Fruit fly (Drosophila melanogaster) whole organism, embryonic: ENCODE measurements around the gene Srg3.
A peak's percentile ranks its signal among the peaks of the same experiment; 100 is the strongest.

Experiments
- ATbp ChIP-seq: fragments of 200-800 bp; sonication (Bioruptor generic); optimal IDR thresholded peaks from 2 replicates; lab custom pipeline; 2017; ENCODE audit warnings: missing biosample characterization, mild to moderate bottlenecking, missing genetic modification characterization, missing genetic modification reagents
- Asciz ChIP-seq: fragments of 200-800 bp; sonication (Bioruptor generic); optimal IDR thresholded peaks from 2 replicates; lab custom pipeline; 2017; ENCODE audit warnings: missing biosample characterization, mild to moderate bottlenecking, missing genetic modification characterization, missing genetic modification reagents
- B-H1 ChIP-seq: fragments of 200-800 bp; sonication (Bioruptor generic); IDR thresholded peaks from 3 replicates; pipeline ENCODE4 v1.3.6; 2022; ENCODE audit warnings: missing biosample characterization, missing genetic modification characterization
- Bdp1 ChIP-seq: fragments of 200-800 bp; sonication (Bioruptor generic); optimal IDR thresholded peaks from 3 replicates; lab custom pipeline; 2016; ENCODE audit warnings: missing biosample characterization, missing genetic modification characterization
- CG10267 ChIP-seq: fragments of 200-800 bp; sonication (Bioruptor generic); optimal IDR thresholded peaks from 2 replicates; lab custom pipeline; 2018; ENCODE audit warnings: missing biosample characterization, mild to moderate bottlenecking, missing genetic modification characterization, moderate library complexity
- CG11560 ChIP-seq: fragments of 200-800 bp; sonication (Bioruptor generic); IDR thresholded peaks from 3 replicates; pipeline ENCODE4 v1.3.6; 2022; ENCODE audit warnings: missing biosample characterization, missing genetic modification characterization
- CG12155 ChIP-seq: fragments of 200-800 bp; sonication (Bioruptor generic); optimal IDR thresholded peaks from 3 replicates; lab custom pipeline; 2016; ENCODE audit warnings: missing biosample characterization, missing genetic modification characterization
- CG12769 ChIP-seq: fragments of 200-800 bp; sonication (Bioruptor generic); optimal IDR thresholded peaks from 2 replicates; lab custom pipeline; 2019; ENCODE audit warnings: missing biosample characterization, mild to moderate bottlenecking, missing genetic modification characterization, moderate library complexity
- CG1647 ChIP-seq: fragments of 200-800 bp; sonication (Bioruptor generic); optimal IDR thresholded peaks from 3 replicates; lab custom pipeline; 2016; ENCODE audit warnings: missing biosample characterization, missing genetic modification characterization
- CG17186 ChIP-seq: fragments of 200-800 bp; sonication (Bioruptor generic); optimal IDR thresholded peaks from 3 replicates; lab custom pipeline; 2017; ENCODE audit warnings: missing biosample characterization, missing genetic modification reagents, missing genetic modification characterization
- CG1832 ChIP-seq: fragments of 200-800 bp; sonication (Bioruptor generic); optimal IDR thresholded peaks from 2 replicates; lab custom pipeline; 2017; ENCODE audit warnings: missing biosample characterization, mild to moderate bottlenecking, missing genetic modification characterization, inconsistent platforms
- CG2120 ChIP-seq: fragments of 200-800 bp; sonication (Bioruptor generic); optimal IDR thresholded peaks from 3 replicates; lab custom pipeline; 2016; ENCODE audit warnings: missing biosample characterization, missing genetic modification characterization
- CG2202 ChIP-seq: fragments of 200-800 bp; sonication (Bioruptor generic); optimal IDR thresholded peaks from 2 replicates; lab custom pipeline; 2018; ENCODE audit warnings: missing biosample characterization, mild to moderate bottlenecking, missing genetic modification characterization
- CG2889 ChIP-seq: fragments of 200-800 bp; sonication (Bioruptor generic); IDR thresholded peaks from 3 replicates; pipeline ENCODE4 v1.3.6; 2022; ENCODE audit warnings: missing biosample characterization, missing genetic modification characterization
- CG31224 ChIP-seq: fragments of 200-800 bp; sonication (Bioruptor generic); IDR thresholded peaks from 2 replicates; pipeline ENCODE4 v1.3.6; 2022; ENCODE audit warnings: missing biosample characterization, missing genetic modification characterization
- CG32772 ChIP-seq: fragments of 200-800 bp; sonication (Bioruptor generic); IDR thresholded peaks from 2 replicates; pipeline ENCODE4 v1.3.6; 2022; ENCODE audit warnings: missing biosample characterization, missing genetic modification characterization
- CG4404 ChIP-seq: fragments of 200-800 bp; sonication (Bioruptor generic); IDR thresholded peaks from 2 replicates; pipeline ENCODE4 v1.3.6; 2022; ENCODE audit warnings: missing biosample characterization, missing genetic modification characterization
- CG7357 ChIP-seq: fragments of 200-800 bp; sonication (Bioruptor generic); IDR thresholded peaks from 3 replicates; pipeline ENCODE4 v1.3.6; 2022; ENCODE audit warnings: missing biosample characterization, missing genetic modification characterization
- CG7963 ChIP-seq: fragments of 200-800 bp; sonication (Bioruptor generic); IDR thresholded peaks from 3 replicates; pipeline ENCODE4 v1.3.6; 2022; ENCODE audit warnings: missing biosample characterization, missing genetic modification characterization; ENCODE audit not compliant: partially characterized antibody
- CG7987 ChIP-seq: fragments of 200-800 bp; sonication (Bioruptor generic); optimal IDR thresholded peaks from 2 replicates; lab custom pipeline; 2018; ENCODE audit warnings: missing biosample characterization, mild to moderate bottlenecking, missing genetic modification characterization, moderate library complexity
- CG8478 ChIP-seq: fragments of >200 bp; optimal IDR thresholded peaks from 2 replicates; lab custom pipeline; 2018
- CG9817 ChIP-seq: fragments of 200-800 bp; sonication (Bioruptor generic); optimal IDR thresholded peaks from 2 replicates; lab custom pipeline; 2018; ENCODE audit warnings: missing biosample characterization, mild to moderate bottlenecking, missing genetic modification characterization, moderate library complexity
- CG9932 ChIP-seq: fragments of 200-800 bp; sonication (Bioruptor generic); IDR thresholded peaks from 2 replicates; pipeline ENCODE4 v1.3.6; 2022; ENCODE audit warnings: missing biosample characterization, missing genetic modification characterization
- Chrac-16 ChIP-seq: fragments of 200-800 bp; sonication (Bioruptor generic); optimal IDR thresholded peaks from 3 replicates; lab custom pipeline; 2016; ENCODE audit warnings: missing biosample characterization, missing genetic modification characterization
- Dbx ChIP-seq: fragments of 200-800 bp; sonication (Bioruptor generic); IDR thresholded peaks from 3 replicates; pipeline ENCODE4 v1.3.6; 2022; ENCODE audit warnings: missing biosample characterization, missing genetic modification characterization
- Dll ChIP-seq: fragments of 200-800 bp; sonication (Bioruptor generic); IDR thresholded peaks from 4 replicates; pipeline ENCODE4 v1.3.6; 2022; ENCODE audit warnings: missing biosample characterization, missing genetic modification characterization; ENCODE audit not compliant: partially characterized antibody
- Dp ChIP-seq: fragments of 200-800 bp; sonication (Bioruptor generic); optimal IDR thresholded peaks from 2 replicates; lab custom pipeline; 2018; ENCODE audit warnings: missing biosample characterization, mild to moderate bottlenecking, missing genetic modification characterization, moderate library complexity
- Elba2 ChIP-seq: fragments of 200-800 bp; sonication (Bioruptor generic); optimal IDR thresholded peaks from 3 replicates; lab custom pipeline; 2016; ENCODE audit warnings: missing biosample characterization, missing genetic modification characterization
- HLHmδ ChIP-seq: fragments of 200-800 bp; sonication (Bioruptor generic); optimal IDR thresholded peaks from 2 replicates; lab custom pipeline; 2018; ENCODE audit warnings: missing biosample characterization, mild to moderate bottlenecking, missing genetic modification characterization, moderate library complexity
- Max ChIP-seq: fragments of 200-800 bp; sonication (Bioruptor generic); optimal IDR thresholded peaks from 2 replicates; lab custom pipeline; 2016; ENCODE audit warnings: missing biosample characterization, mild to moderate bottlenecking, missing genetic modification characterization
- Med ChIP-seq: fragments of 200-800 bp; sonication (Bioruptor generic); peaks from one replicate; lab custom pipeline; 2016; ENCODE audit warnings: missing biosample characterization, missing genetic modification characterization, mild to moderate bottlenecking, inconsistent platforms, moderate library complexity
- NfI ChIP-seq: fragments of 200-800 bp; sonication (Bioruptor generic); optimal IDR thresholded peaks from 3 replicates; lab custom pipeline; 2018; ENCODE audit warnings: missing biosample characterization, mild to moderate bottlenecking, missing genetic modification characterization, moderate library complexity
- Taf1 ChIP-seq: fragments of 200-800 bp; sonication (Bioruptor generic); IDR thresholded peaks from 2 replicates; pipeline ENCODE4 v1.3.6; 2022; ENCODE audit warnings: missing biosample characterization, missing genetic modification characterization
- ash1 ChIP-seq: fragments of 200-800 bp; sonication (Bioruptor generic); optimal IDR thresholded peaks from 2 replicates; lab custom pipeline; 2018; ENCODE audit warnings: missing biosample characterization, mild to moderate bottlenecking, missing genetic modification characterization
- ato ChIP-seq: fragments of 200-800 bp; sonication (Bioruptor generic); IDR thresholded peaks from 2 replicates; pipeline ENCODE4 v1.3.6; 2022; ENCODE audit warnings: missing biosample characterization, missing genetic modification characterization; ENCODE audit not compliant: partially characterized antibody
- cad ChIP-seq: fragments of >200 bp; optimal IDR thresholded peaks from 2 replicates; lab custom pipeline; 2017; ENCODE audit warnings: missing biosample characterization, missing genetic modification characterization
- chinmo ChIP-seq: fragments of 200-800 bp; sonication (Bioruptor generic); IDR thresholded peaks from 4 replicates; pipeline ENCODE4 v1.3.6; 2022; ENCODE audit warnings: missing biosample characterization, missing genetic modification characterization; ENCODE audit not compliant: partially characterized antibody
- chm ChIP-seq: fragments of 200-800 bp; sonication (Bioruptor generic); IDR thresholded peaks from 2 replicates; pipeline ENCODE4 v1.3.6; 2022; ENCODE audit warnings: missing biosample characterization, missing genetic modification characterization
- dati ChIP-seq: fragments of 200-800 bp; sonication (Bioruptor generic); IDR thresholded peaks from 2 replicates; pipeline ENCODE4 v1.3.6; 2022; ENCODE audit warnings: missing biosample characterization, missing genetic modification characterization
- esg ChIP-seq: fragments of 200-800 bp; sonication (Bioruptor generic); conservative IDR thresholded peaks from 2 replicates; pipeline ENCODE4 v1.3.6; 2022; ENCODE audit warnings: missing biosample characterization, missing genetic modification characterization
- fu2 ChIP-seq: fragments of 200-800 bp; sonication (Bioruptor generic); optimal IDR thresholded peaks from 2 replicates; lab custom pipeline; 2016; ENCODE audit warnings: missing biosample characterization, missing genetic modification characterization
- gfzf ChIP-seq: fragments of 200-800 bp; sonication (Bioruptor generic); optimal IDR thresholded peaks from 2 replicates; lab custom pipeline; 2016; ENCODE audit warnings: missing biosample characterization, mild to moderate bottlenecking, missing genetic modification characterization, moderate library complexity
- ind ChIP-seq: fragments of 200-800 bp; sonication (Bioruptor generic); optimal IDR thresholded peaks from 3 replicates; lab custom pipeline; 2016; ENCODE audit warnings: missing biosample characterization, missing genetic modification characterization
- lola ChIP-seq, 3 experiments: fragments of >200 bp in 2 of 3; fragments of 200-800 bp in 1 of 3; sonication (Bioruptor generic) in 1 of 3; optimal IDR thresholded peaks; 2 replicates each; lab custom pipeline; 2017 to 2019; ENCODE audit warnings: missing biosample characterization in 3 of 3, missing genetic modification characterization in 3 of 3, mild to moderate bottlenecking in 1 of 3, moderate library complexity in 1 of 3
- shn ChIP-seq: fragments of 200-800 bp; sonication (Bioruptor generic); optimal IDR thresholded peaks from 3 replicates; lab custom pipeline; 2016; ENCODE audit warnings: missing biosample characterization, missing genetic modification characterization
- sr ChIP-seq: fragments of 200-800 bp; sonication (Bioruptor generic); IDR thresholded peaks from 3 replicates; pipeline ENCODE4 v1.3.6; 2022; ENCODE audit warnings: missing biosample characterization, missing genetic modification characterization
- twi ChIP-seq: fragments of 200-800 bp; optimal IDR thresholded peaks from 2 replicates; lab custom pipeline; 2019; ENCODE audit warnings: missing biosample characterization, mild to moderate bottlenecking, missing genetic modification characterization, moderate library complexity
- vfl ChIP-seq: fragments of 200-800 bp; sonication (Bioruptor generic); optimal IDR thresholded peaks from 2 replicates; lab custom pipeline; 2016; ENCODE audit warnings: missing biosample characterization, missing genetic modification characterization
- wor ChIP-seq: fragments of 200-800 bp; sonication (Bioruptor generic); IDR thresholded peaks from 2 replicates; pipeline ENCODE4 v1.3.6; 2022; ENCODE audit warnings: missing biosample characterization, missing genetic modification characterization
- zen2 ChIP-seq: fragments of 200-800 bp; sonication (Bioruptor generic); IDR thresholded peaks from 3 replicates; pipeline ENCODE4 v1.3.6; 2022; ENCODE audit warnings: missing biosample characterization, missing genetic modification characterization; ENCODE audit not compliant: partially characterized antibody

Gene Srg3

DNA sequence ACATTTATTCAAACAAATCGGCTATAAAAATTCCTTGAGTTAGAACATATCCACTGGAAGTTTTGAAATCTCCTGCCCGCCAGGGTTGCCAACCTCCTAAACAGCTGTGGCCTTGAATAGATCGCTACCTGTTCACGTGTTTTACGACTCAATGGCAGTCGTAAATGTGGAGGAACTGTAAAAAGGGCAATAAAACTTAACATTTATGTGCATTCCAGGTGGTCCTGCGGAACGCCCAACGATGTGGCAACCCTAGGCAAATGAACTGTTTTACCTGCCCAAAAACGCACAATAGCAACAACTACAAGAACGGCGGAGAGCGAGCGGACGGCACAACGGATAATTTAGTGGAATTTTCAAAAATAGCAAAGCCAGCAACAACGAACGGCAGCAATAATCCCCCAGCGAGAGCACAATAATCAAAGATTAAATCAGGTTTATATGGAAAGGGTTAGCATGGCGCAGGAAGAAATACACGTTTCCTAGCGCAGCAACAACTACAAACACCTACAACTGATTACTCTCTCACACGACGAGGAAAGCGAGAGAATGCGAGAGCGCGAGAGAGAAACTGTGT lies 18.7 kb downstream of the Srg3 start (continued):
- TF ChIP-seq CG17186 (GFP tag; lab: Kevin White, UChicago) (peak; percentile 30), cad (GFP tag; lab: Kevin White, UChicago) (peak; percentile 100), chinmo (GFP tag; lab: Robert Waterston, UW) (0 out of 4 replicates have a peak, but pooled peaks have one; percentile 46), HLHmδ (peak; percentile 32), Asciz (GFP tag; lab: Kevin White, UChicago) (no peak), B-H1 (peak; percentile 18; the same call in 2 of the 3 replicates), CG8478 (lab: Kevin White, UChicago) (no peak), CG32772 (GFP tag; lab: Robert Waterston, UW) (peak; percentile 49), chm (GFP tag; lab: Robert Waterston, UW) (no peak), zen2 (GFP tag; lab: Robert Waterston, UW) (no peak), sr (GFP tag; lab: Robert Waterston, UW) (peak; percentile 6; the same call in 1 of the 3 replicates), ash1 (GFP tag; lab: Kevin White, UChicago) (no peak), Chrac-16 (GFP tag; lab: Kevin White, UChicago) (no peak), ATbp (GFP tag; lab: Kevin White, UChicago) (no peak), CG1832 (GFP tag; lab: Kevin White, UChicago) (no peak), Elba2 (GFP tag; lab: Kevin White, UChicago) (no peak), ato (GFP tag; lab: Robert Waterston, UW) (no peak), CG2202 (tag; lab: Kevin White, UChicago) (no peak), vfl (peak; percentile 29), twi (tag; lab: Kevin White, UChicago) (peak; percentile 11), CG31224 (GFP tag; lab: Robert Waterston, UW) (no peak), Dp (no peak), wor (GFP tag; lab: Robert Waterston, UW) (no peak; the same call in 1 of the 2 replicates), CG4404 (GFP tag; lab: Robert Waterston, UW) (no peak), CG12155 (GFP tag; lab: Kevin White, UChicago) (no peak), CG12769 (tag; lab: Kevin White, UChicago) (peak; percentile 53), CG11560 (tag; lab: Robert Waterston, UW) (no peak), esg (GFP tag; lab: Robert Waterston, UW) (0 out of 2 replicates have a peak, but pooled peaks have one; percentile 28), CG2889 (GFP tag; lab: Robert Waterston, UW) (peak; percentile 45; the same call in 1 of the 3 replicates), NfI (GFP tag; lab: Kevin White, UChicago) (peak; percentile 43), Max (no peak), dati (GFP tag; lab: Robert Waterston, UW) (no peak), CG7987 (GFP tag; lab: Kevin White, UChicago) (peak; percentile 16), ind (GFP tag; lab: Kevin White, UChicago) (peak; percentile 49), shn (GFP tag; lab: Kevin White, UChicago) (peak; percentile 52), Dll (GFP tag; lab: Robert Waterston, UW) (no peak), Dbx (GFP tag; lab: Robert Waterston, UW) (no peak), fu2 (GFP tag; lab: Kevin White, UChicago) (no peak), CG7357 (peak; percentile 10; the same call in 1 of the 3 replicates), CG9817 (tag; lab: Kevin White, UChicago) (peak; percentile 3), CG9932 (GFP tag; lab: Robert Waterston, UW) (peak; percentile 20; the same call in 1 of the 2 replicates), Taf1 (no peak), CG10267 (tag; lab: Kevin White, UChicago) (no peak), Med (peak; percentile 95), gfzf (GFP tag; lab: Kevin White, UChicago) (no peak), Bdp1 (GFP tag; lab: Kevin White, UChicago) (no peak), CG1647 (GFP tag; lab: Kevin White, UChicago) (peak; percentile 26), lola (GFP tag; optimal IDR thresholded peaks at IDR 0.05; lab: Kevin White, UChicago) (no peak), CG2120 (no peak), CG7963 (GFP tag; lab: Robert Waterston, UW) (no peak)
